Fruit fly (Drosophila melanogaster) whole organism, prepupa: ENCODE data around the gene Hr4.

ENCODE experiments used
- Blimp-1 ChIP-seq: fragments of 200-800 bp; sonication (Bioruptor generic); optimal IDR thresholded peaks from 3 replicates; lab custom pipeline; 2017; ENCODE audit warnings: missing biosample characterization, missing genetic modification characterization, mild to moderate bottlenecking, moderate library complexity, missing genetic modification reagents
- CG10631 ChIP-seq: fragments of 200-800 bp; sonication (Bioruptor generic); optimal IDR thresholded peaks from 2 replicates; lab custom pipeline; 2016; ENCODE audit warnings: missing biosample characterization, missing genetic modification characterization
- CG10669 ChIP-seq: fragments of 200-800 bp; sonication (Bioruptor generic); optimal IDR thresholded peaks from 3 replicates; lab custom pipeline; 2018; ENCODE audit warnings: missing biosample characterization, mild to moderate bottlenecking, missing genetic modification characterization, moderate library complexity
- CG11762 ChIP-seq: fragments of 200-800 bp; sonication (Bioruptor generic); optimal IDR thresholded peaks from 3 replicates; lab custom pipeline; 2016; ENCODE audit warnings: missing biosample characterization, missing genetic modification characterization; ENCODE audit not compliant: insufficient read depth
- CG11902 ChIP-seq: fragments of 200-800 bp; sonication (Bioruptor generic); optimal IDR thresholded peaks from 3 replicates; lab custom pipeline; 2016; ENCODE audit warnings: missing biosample characterization, missing genetic modification characterization
- CG15336 ChIP-seq: fragments of 200-800 bp; sonication (Bioruptor generic); IDR thresholded peaks from 2 replicates; pipeline ENCODE4 v1.3.6; 2022; ENCODE audit warnings: missing biosample characterization, missing genetic modification characterization
- CG1621 ChIP-seq: fragments of 200-800 bp; sonication (Bioruptor generic); optimal IDR thresholded peaks from 3 replicates; lab custom pipeline; 2018; ENCODE audit warnings: missing biosample characterization, mild to moderate bottlenecking, missing genetic modification characterization
- CG16779 ChIP-seq: fragments of 200-800 bp; sonication (Bioruptor generic); optimal IDR thresholded peaks from 3 replicates; lab custom pipeline; 2017; ENCODE audit warnings: missing biosample characterization, mild to moderate bottlenecking, missing genetic modification characterization
- CG3032 ChIP-seq: fragments of 200-800 bp; optimal IDR thresholded peaks from 2 replicates; lab custom pipeline; 2019; ENCODE audit warnings: missing biosample characterization, mild to moderate bottlenecking, missing genetic modification characterization, moderate library complexity
- CG32006 ChIP-seq: fragments of 200-800 bp; sonication (Bioruptor generic); optimal IDR thresholded peaks from 3 replicates; lab custom pipeline; 2017; ENCODE audit warnings: missing biosample characterization, mild to moderate bottlenecking, missing genetic modification characterization
- CG3919 ChIP-seq: fragments of 200-800 bp; sonication (Bioruptor generic); optimal IDR thresholded peaks from 3 replicates; lab custom pipeline; 2016; ENCODE audit warnings: missing biosample characterization, missing genetic modification characterization
- CG4318 ChIP-seq: fragments of 200-800 bp; sonication (Bioruptor generic); optimal IDR thresholded peaks from 3 replicates; lab custom pipeline; 2017; ENCODE audit warnings: missing biosample characterization, mild to moderate bottlenecking, missing genetic modification characterization
- CG6163 ChIP-seq: fragments of 200-800 bp; sonication (Bioruptor generic); IDR thresholded peaks from 3 replicates; pipeline ENCODE4 v1.3.6; 2022; ENCODE audit warnings: missing biosample characterization, missing genetic modification characterization
- CG6808 ChIP-seq: fragments of 200-800 bp; sonication (Bioruptor generic); optimal IDR thresholded peaks from 3 replicates; lab custom pipeline; 2017; ENCODE audit warnings: missing biosample characterization, missing genetic modification characterization, mild to moderate bottlenecking, moderate library complexity, missing genetic modification reagents
- CG7368 ChIP-seq: fragments of 200-800 bp; sonication (Bioruptor generic); optimal IDR thresholded peaks from 3 replicates; lab custom pipeline; 2016; ENCODE audit warnings: missing biosample characterization, missing genetic modification characterization
- CG8119 ChIP-seq: fragments of 200-800 bp; sonication (Bioruptor generic); IDR thresholded peaks from 3 replicates; pipeline ENCODE4 v1.3.6; 2022; ENCODE audit warnings: missing biosample characterization, missing genetic modification characterization
- CG8319 ChIP-seq: fragments of 200-800 bp; sonication (Bioruptor generic); optimal IDR thresholded peaks from 3 replicates; lab custom pipeline; 2016; ENCODE audit warnings: missing biosample characterization, missing genetic modification characterization
- CG8632 ChIP-seq: fragments of 200-800 bp; sonication (Bioruptor generic); optimal IDR thresholded peaks from 3 replicates; lab custom pipeline; 2016; ENCODE audit warnings: missing biosample characterization, missing genetic modification characterization
- CG9139 ChIP-seq: fragments of 200-800 bp; sonication (Bioruptor generic); optimal IDR thresholded peaks from 3 replicates; lab custom pipeline; 2017; ENCODE audit warnings: missing biosample characterization, mild to moderate bottlenecking, missing genetic modification characterization
- Eip75B ChIP-seq: fragments of 200-800 bp; sonication (Bioruptor generic); optimal IDR thresholded peaks from 3 replicates; lab custom pipeline; 2016; ENCODE audit warnings: missing biosample characterization, missing genetic modification characterization
- Eip78C ChIP-seq: fragments of 200-800 bp; sonication (Bioruptor generic); peaks from one replicate; lab custom pipeline; 2016; ENCODE audit warnings: missing biosample characterization, missing genetic modification characterization
- Ets21C ChIP-seq: fragments of 200-800 bp; sonication (Bioruptor generic); optimal IDR thresholded peaks from 3 replicates; lab custom pipeline; 2016; ENCODE audit warnings: missing biosample characterization, missing genetic modification characterization
- Ets96B ChIP-seq: fragments of 200-800 bp; optimal IDR thresholded peaks from 2 replicates; lab custom pipeline; 2019; ENCODE audit warnings: missing biosample characterization, mild to moderate bottlenecking, missing genetic modification characterization, moderate library complexity
- Hr39 ChIP-seq: fragments of 200-800 bp; sonication (Bioruptor generic); optimal IDR thresholded peaks from 2 replicates; lab custom pipeline; 2016; ENCODE audit warnings: missing biosample characterization, missing genetic modification characterization
- Hr4 ChIP-seq: fragments of 200-800 bp; sonication (Bioruptor generic); optimal IDR thresholded peaks from 3 replicates; lab custom pipeline; 2016; ENCODE audit warnings: missing biosample characterization, missing genetic modification characterization
- Met ChIP-seq: fragments of 200-800 bp; sonication (Bioruptor generic); optimal IDR thresholded peaks from 3 replicates; lab custom pipeline; 2016; ENCODE audit warnings: missing biosample characterization, missing genetic modification characterization
- OdsH ChIP-seq: fragments of 200-800 bp; sonication (Bioruptor generic); optimal IDR thresholded peaks from 3 replicates; lab custom pipeline; 2016; ENCODE audit warnings: missing biosample characterization, missing genetic modification characterization
- Smox ChIP-seq: fragments of 200-800 bp; sonication (Bioruptor generic); optimal IDR thresholded peaks from 3 replicates; lab custom pipeline; 2016; ENCODE audit warnings: missing biosample characterization, missing genetic modification characterization
- Sox102F ChIP-seq: fragments of 200-800 bp; sonication (Bioruptor generic); optimal IDR thresholded peaks from 2 replicates; lab custom pipeline; 2016; ENCODE audit warnings: missing biosample characterization, mild to moderate bottlenecking, missing genetic modification characterization
- achi ChIP-seq: fragments of 200-800 bp; sonication (Bioruptor generic); optimal IDR thresholded peaks from 3 replicates; lab custom pipeline; 2016; ENCODE audit warnings: missing biosample characterization, missing genetic modification characterization
- acj6 ChIP-seq: fragments of 200-800 bp; sonication (Bioruptor generic); optimal IDR thresholded peaks from 3 replicates; lab custom pipeline; 2016; ENCODE audit warnings: missing biosample characterization, missing genetic modification characterization
- cyc ChIP-seq: fragments of 200-800 bp; sonication (Bioruptor generic); optimal IDR thresholded peaks from 3 replicates; lab custom pipeline; 2016; ENCODE audit warnings: missing biosample characterization, missing genetic modification characterization
- eg ChIP-seq: fragments of 200-800 bp; sonication (Bioruptor generic); IDR thresholded peaks from 3 replicates; pipeline ENCODE4 v1.3.6; 2022; ENCODE audit warnings: missing biosample characterization, missing genetic modification characterization
- esn ChIP-seq: fragments of 200-800 bp; sonication (Bioruptor generic); optimal IDR thresholded peaks from 2 replicates; lab custom pipeline; 2016; ENCODE audit warnings: missing biosample characterization, mild to moderate bottlenecking, missing genetic modification characterization, moderate library complexity
- fd59A ChIP-seq: fragments of 200-800 bp; sonication (Bioruptor generic); optimal IDR thresholded peaks from 2 replicates; lab custom pipeline; 2017; ENCODE audit warnings: missing biosample characterization, mild to moderate bottlenecking, missing genetic modification characterization, missing genetic modification reagents
- fd85E ChIP-seq: fragments of 200-800 bp; sonication (Bioruptor generic); optimal IDR thresholded peaks from 3 replicates; lab custom pipeline; 2016; ENCODE audit warnings: missing biosample characterization, missing genetic modification characterization
- lz ChIP-seq: fragments of 200-800 bp; sonication (Bioruptor generic); optimal IDR thresholded peaks from 3 replicates; lab custom pipeline; 2016; ENCODE audit warnings: missing biosample characterization, missing genetic modification characterization
- net ChIP-seq: fragments of 200-800 bp; sonication (Bioruptor generic); optimal IDR thresholded peaks from 3 replicates; lab custom pipeline; 2016; ENCODE audit warnings: missing biosample characterization, missing genetic modification characterization
- pdm3 ChIP-seq: fragments of 200-800 bp; sonication (Bioruptor generic); optimal IDR thresholded peaks from 3 replicates; lab custom pipeline; 2016; ENCODE audit warnings: missing biosample characterization, missing genetic modification characterization
- salr ChIP-seq, 2 experiments: fragments of 200-800 bp; sonication (Bioruptor generic); optimal IDR thresholded peaks; 3 replicates each; lab custom pipeline; 2016 to 2018; ENCODE audit warnings: missing biosample characterization in 2 of 2, missing genetic modification characterization in 2 of 2, mild to moderate bottlenecking in 1 of 2
- ss ChIP-seq, 2 experiments: fragments of 200-800 bp; sonication (Bioruptor generic); optimal IDR thresholded peaks; 2 replicates in 1 of 2; 3 replicates in 1 of 2; lab custom pipeline; 2017 to 2018; ENCODE audit warnings: mild to moderate bottlenecking in 2 of 2, missing biosample characterization in 2 of 2, missing genetic modification characterization in 2 of 2, moderate library complexity in 1 of 2
- svp ChIP-seq: fragments of 200-800 bp; sonication (Bioruptor generic); peaks from one replicate; lab custom pipeline; 2016; ENCODE audit warnings: missing biosample characterization, missing genetic modification characterization
- vri ChIP-seq: fragments of 200-800 bp; sonication (Bioruptor generic); optimal IDR thresholded peaks from 3 replicates; lab custom pipeline; 2016; ENCODE audit warnings: missing biosample characterization, mild to moderate bottlenecking, missing genetic modification characterization

Hr4 gene

dm6 chrX:1943337-1944244 lies 1.9 kb downstream of the Hr4 start (continued):
- no peak for TF ChIP-seq fd85E (GFP tag; lab: Kevin White, UChicago)
- peak; percentile 78 for TF ChIP-seq lz (GFP tag; lab: Kevin White, UChicago)
- TF ChIP-seq achi (GFP tag; lab: Kevin White, UChicago), result peak; percentile 55
- TF ChIP-seq CG3032 (tag; lab: Kevin White, UChicago), result peak; percentile 50
- peak; percentile 43 for TF ChIP-seq Ets96B (tag; lab: Kevin White, UChicago)
- TF ChIP-seq acj6 (GFP tag; lab: Kevin White, UChicago), result peak; percentile 65
- peak; percentile 68 for TF ChIP-seq vri (GFP tag; lab: Kevin White, UChicago)
- peak; percentile 10 for TF ChIP-seq CG1621 (tag; lab: Kevin White, UChicago)
- TF ChIP-seq CG4318 (GFP tag; lab: Kevin White, UChicago), result peak; percentile 22
- TF ChIP-seq Sox102F (GFP tag; lab: Kevin White, UChicago), result peak; percentile 84
- TF ChIP-seq CG3919 (GFP tag; lab: Kevin White, UChicago), result peak; percentile 39
- TF ChIP-seq CG6808 (GFP tag; lab: Kevin White, UChicago), result peak; percentile 32
- TF ChIP-seq CG8319 (GFP tag; lab: Kevin White, UChicago), result peak; percentile 23
- TF ChIP-seq Hr39, result peak; percentile 78
- TF ChIP-seq CG8632 (GFP tag; lab: Kevin White, UChicago), result peak; percentile 61
- TF ChIP-seq ss (GFP tag; optimal IDR thresholded peaks at IDR 0.05; lab: Kevin White, UChicago), result peak; percentile 37 to 69
- no peak for TF ChIP-seq CG16779 (tag; lab: Kevin White, UChicago)
- TF ChIP-seq CG10669 (GFP tag; lab: Kevin White, UChicago), result peak; percentile 67
- TF ChIP-seq CG11762 (GFP tag; lab: Kevin White, UChicago), result peak; percentile 55
- peak; percentile 74 for TF ChIP-seq Ets21C
- peak; percentile 61 for TF ChIP-seq Blimp-1 (GFP tag; lab: Kevin White, UChicago)
- TF ChIP-seq Hr4 (GFP tag; lab: Kevin White, UChicago), result peak; percentile 55
- TF ChIP-seq net (GFP tag; lab: Kevin White, UChicago), result no peak

DNA sequence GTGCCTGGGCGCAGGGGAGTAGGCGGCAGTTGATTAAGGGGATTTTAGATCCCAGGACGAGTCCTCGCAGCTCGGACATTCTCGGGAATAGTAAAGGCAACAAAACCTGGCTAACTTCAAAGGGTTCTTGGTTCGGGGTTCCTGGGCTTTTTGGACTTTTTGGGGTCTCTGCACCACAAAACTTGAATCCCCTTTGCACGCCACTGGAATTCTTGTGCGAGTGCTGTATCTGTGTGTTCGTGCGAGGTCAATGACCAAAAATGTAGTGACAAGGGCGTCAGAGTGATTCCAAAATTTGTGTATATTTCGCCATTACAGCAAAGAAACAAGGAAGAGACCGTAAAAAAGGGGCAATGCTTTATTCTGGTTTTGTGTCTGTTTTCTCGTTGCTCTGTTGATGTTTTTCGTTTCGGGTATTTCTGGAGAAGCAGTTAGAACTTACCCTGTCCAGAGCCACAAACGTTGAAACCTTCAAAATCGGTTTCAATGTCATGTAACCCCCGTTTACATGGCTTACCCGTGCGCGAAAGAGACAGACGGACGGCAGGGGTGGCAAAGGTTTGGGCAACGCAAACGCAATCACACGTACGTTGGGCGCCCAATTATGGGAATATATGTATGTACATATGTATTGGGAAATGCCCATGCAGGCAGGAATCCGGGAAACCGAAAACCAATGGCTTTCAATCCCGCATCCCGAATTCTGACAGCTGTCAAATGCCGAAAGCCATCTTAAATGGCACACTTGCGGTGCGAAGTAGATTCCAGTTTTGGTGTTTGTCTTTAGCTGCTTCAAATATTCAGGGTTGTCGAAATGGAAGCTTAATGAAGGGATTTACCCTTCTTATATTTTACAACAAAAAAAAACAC lies 2.7 kb downstream of the Hr4 start:
- TF ChIP-seq acj6 (GFP tag; lab: Kevin White, UChicago) (peak; percentile 37), achi (GFP tag; lab: Kevin White, UChicago) (peak; percentile 22), CG8632 (GFP tag; lab: Kevin White, UChicago) (peak; percentile 4), OdsH (peak; percentile 28), salr (GFP tag; optimal IDR thresholded peaks at IDR 0.05; lab: Kevin White, UChicago) (peak in 1 of 2 experiments; percentile 16), CG8119 (peak; percentile 20; the same call in 1 of the 3 replicates), CG7368 (GFP tag; lab: Kevin White, UChicago) (peak; percentile 52), CG16779 (tag; lab: Kevin White, UChicago) (no peak), Hr4 (GFP tag; lab: Kevin White, UChicago) (no peak), cyc (GFP tag; lab: Kevin White, UChicago) (peak; percentile 86), CG10631 (GFP tag; lab: Kevin White, UChicago) (peak; percentile 56), CG15336 (GFP tag; lab: Robert Waterston, UW) (0 out of 2 replicates have a peak, but pooled peaks have one; percentile 6), svp (GFP tag; lab: Kevin White, UChicago) (peak; percentile 89), CG11902 (GFP tag; lab: Kevin White, UChicago) (peak; percentile 61), fd59A (no peak), CG6163 (GFP tag; lab: Robert Waterston, UW) (peak; percentile 51; the same call in 2 of the 3 replicates), eg (0 out of 3 replicates have a peak, but pooled peaks have one; percentile 8), CG11762 (GFP tag; lab: Kevin White, UChicago) (no peak), lz (GFP tag; lab: Kevin White, UChicago) (peak; percentile 88), Met (GFP tag; lab: Kevin White, UChicago) (peak; percentile 85), net (GFP tag; lab: Kevin White, UChicago) (no peak), Eip75B (GFP tag; lab: Kevin White, UChicago) (peak; percentile 55), pdm3 (peak; percentile 40), CG9139 (GFP tag; lab: Kevin White, UChicago) (no peak), Smox (GFP tag; lab: Kevin White, UChicago) (peak; percentile 80), CG32006 (GFP tag; lab: Kevin White, UChicago) (no peak), CG4318 (GFP tag; lab: Kevin White, UChicago) (no peak), Hr39 (peak; percentile 90), CG8319 (GFP tag; lab: Kevin White, UChicago) (peak; percentile 38), Eip78C (peak; percentile 70), esn (GFP tag; lab: Kevin White, UChicago) (peak; percentile 82)
